Worm (Caenorhabditis elegans): Measurements from ENCODE around the gene srh-185.
"Not testable (repeated sequence)": the region's sequence is repeated elsewhere in the genome, so short reads cannot be mapped to it uniquely, and the experiment has no call there.

srh-185 gene

ce11 chrV:3046364-3046763 lies 19.7 kb upstream of the srh-185 start:
- no peak for TF ChIP-seq sma-3 (GFP tag; optimal IDR thresholded peaks at IDR 0.05)
- TF ChIP-seq ztf-11 (tag; optimal IDR thresholded peaks at IDR 0.05): no peak
- no peak for TF ChIP-seq nhr-21 (tag; optimal IDR thresholded peaks at IDR 0.05)
- no peak for TF ChIP-seq R02D3.7 (tag; optimal IDR thresholded peaks at IDR 0.05)
- TF ChIP-seq nhr-10 (tag; optimal IDR thresholded peaks at IDR 0.05): no peak
- TF ChIP-seq fos-1 (tag; optimal IDR thresholded peaks at IDR 0.05): no peak
- TF ChIP-seq aly-2 (tag; optimal IDR thresholded peaks at IDR 0.05): no peak
- TF ChIP-seq ceh-16 (tag; optimal IDR thresholded peaks at IDR 0.05): no peak
- no peak for TF ChIP-seq alr-1 (tag; optimal IDR thresholded peaks at IDR 0.05)
- no peak for TF ChIP-seq ztf-1 (GFP tag; conservative IDR thresholded peaks at IDR 0.05)
- TF ChIP-seq crh-2 (tag; optimal IDR thresholded peaks at IDR 0.05): no peak
- TF ChIP-seq mab-5 (tag; optimal IDR thresholded peaks at IDR 0.05): no peak
- TF ChIP-seq nhr-129 (tag; optimal IDR thresholded peaks at IDR 0.05): no peak
- TF ChIP-seq dmd-4 (tag; optimal IDR thresholded peaks at IDR 0.05): no peak
- TF ChIP-seq nhr-77 (tag; optimal IDR thresholded peaks at IDR 0.05): no peak
- no peak for TF ChIP-seq ZK546.5 (tag; optimal IDR thresholded peaks at IDR 0.05)
- TF ChIP-seq sma-9 (GFP tag; optimal IDR thresholded peaks at IDR 0.05): no peak
- TF ChIP-seq sma-9 (tag; optimal IDR thresholded peaks at IDR 0.05): no peak
- no peak for TF ChIP-seq unc-39 (tag; optimal IDR thresholded peaks at IDR 0.05)

- TF ChIP-seq aly-2 (tag; optimal IDR thresholded peaks at IDR 0.05) (no peak), Y55F3AM.14 (GFP tag; optimal IDR thresholded peaks at IDR 0.05) (no peak), lin-13 (GFP tag; optimal IDR thresholded peaks at IDR 0.05) (no peak), blmp-1 (tag; optimal IDR thresholded peaks at IDR 0.05; ENCODE audit: insufficient read depth) (no peak), mbf-1 (tag; optimal IDR thresholded peaks at IDR 0.05) (no peak), ztf-11 (tag; optimal IDR thresholded peaks at IDR 0.05) (no peak), sma-3 (GFP tag; optimal IDR thresholded peaks at IDR 0.05) (no peak), nhr-77 (tag; optimal IDR thresholded peaks at IDR 0.05) (no peak), mab-5 (tag; optimal IDR thresholded peaks at IDR 0.05) (no peak), nhr-12 (tag; optimal IDR thresholded peaks at IDR 0.05) (no peak), ztf-4 (tag; optimal IDR thresholded peaks at IDR 0.05) (no peak), nhr-129 (tag; optimal IDR thresholded peaks at IDR 0.05) (no peak), egl-27 (tag; optimal IDR thresholded peaks at IDR 0.05) (no peak), ama-1 (optimal IDR thresholded peaks at IDR 0.05) (no peak), C34F6.9 (tag; optimal IDR thresholded peaks at IDR 0.05) (no peak), unc-62 (GFP tag; optimal IDR thresholded peaks at IDR 0.05) (no peak)
These were observed 11.8 kb upstream of the srh-185 start, which contains the start of gene C50H11.8 for ce11 chrV:3054254-3054653. Gene C50H11.8 (plus strand): TSS chrV:3054554.

- TF ChIP-seq ceh-82 (tag; optimal IDR thresholded peaks at IDR 0.05): no peak
- TF ChIP-seq nhr-25 (tag; optimal IDR thresholded peaks at IDR 0.05): no peak
- TF ChIP-seq ztf-11 (tag; optimal IDR thresholded peaks at IDR 0.05): no peak
- no peak for TF ChIP-seq alr-1 (tag; optimal IDR thresholded peaks at IDR 0.05)
- TF ChIP-seq F13H6.1 (tag; optimal IDR thresholded peaks at IDR 0.05): no peak
- TF ChIP-seq mdl-1 (tag; optimal IDR thresholded peaks at IDR 0.05): no peak
- no peak for TF ChIP-seq nhr-10 (tag; optimal IDR thresholded peaks at IDR 0.05)
- no peak for TF ChIP-seq ztf-4 (tag; optimal IDR thresholded peaks at IDR 0.05)
- TF ChIP-seq lsy-2 (tag; optimal IDR thresholded peaks at IDR 0.05): no peak
These were observed 7.0 kb upstream of the srh-185 start, which contains the start of gene str-244 for ce11 chrV:3058996-3059395. Gene str-244 (minus strand): TSS chrV:3059096.

ce11 chrV:3062078-3062477 lies 4.0 kb upstream of the srh-185 start, which contains the start of gene srt-15:
Gene srt-15 (minus strand): TSS chrV:3062178.
- TF ChIP-seq aly-2 (tag; optimal IDR thresholded peaks at IDR 0.05): no peak
- TF ChIP-seq nhr-11 (tag; optimal IDR thresholded peaks at IDR 0.05): no peak
- no peak for TF ChIP-seq sem-4 (tag; optimal IDR thresholded peaks at IDR 0.05)
- TF ChIP-seq R02D3.7 (tag; optimal IDR thresholded peaks at IDR 0.05): no peak
- TF ChIP-seq unc-39 (tag; optimal IDR thresholded peaks at IDR 0.05): no peak
- TF ChIP-seq F13H6.1 (tag; optimal IDR thresholded peaks at IDR 0.05): no peak
- no peak for TF ChIP-seq lsy-2 (tag; optimal IDR thresholded peaks at IDR 0.05)
- TF ChIP-seq unc-62 (GFP tag; optimal IDR thresholded peaks at IDR 0.05): no peak
- TF ChIP-seq mdl-1 (tag; optimal IDR thresholded peaks at IDR 0.05): no peak

ce11 chrV:3064418-3064817 lies 1.6 kb upstream of the srh-185 start, which contains the start of gene srt-16:
Gene srt-16 (minus strand): TSS chrV:3064518.
- not testable (repeated sequence) for TF ChIP-seq crh-2 (tag; optimal IDR thresholded peaks at IDR 0.05); nhr-129 (tag; optimal IDR thresholded peaks at IDR 0.05); lin-13 (GFP tag; optimal IDR thresholded peaks at IDR 0.05)

Data from whole organism, L2 larva.